Fruit fly (Drosophila melanogaster): ENCODE results near the gene Pvf3.

DNA sequence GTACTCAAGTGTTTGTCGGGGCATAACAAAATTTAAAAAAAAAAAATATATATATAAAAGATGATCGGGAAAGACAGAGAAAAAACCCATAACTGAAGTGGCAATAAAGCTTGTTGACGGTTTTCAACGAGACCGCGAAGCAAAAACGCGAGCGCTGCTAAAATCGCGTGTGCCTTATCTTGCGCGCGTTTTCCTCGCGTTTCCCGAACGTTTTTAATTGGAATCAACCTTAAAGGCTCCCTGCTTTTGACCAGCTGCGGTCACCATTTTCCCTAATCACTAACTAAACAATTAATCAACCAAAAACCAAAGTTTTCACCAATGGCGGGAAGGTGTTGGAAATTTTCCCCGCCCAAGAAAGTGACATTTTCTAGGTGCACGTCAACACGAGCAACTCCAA, 17.4 kb downstream of the Pvf3 start:
- no peak for TF ChIP-seq CTCF (optimal IDR thresholded peaks at IDR 0.05)
- TF ChIP-seq CG8478 (optimal IDR thresholded peaks at IDR 0.05): no peak
